Fruit fly (Drosophila melanogaster): ENCODE results near the gene Srp14.

Srp14 gene

DNA sequence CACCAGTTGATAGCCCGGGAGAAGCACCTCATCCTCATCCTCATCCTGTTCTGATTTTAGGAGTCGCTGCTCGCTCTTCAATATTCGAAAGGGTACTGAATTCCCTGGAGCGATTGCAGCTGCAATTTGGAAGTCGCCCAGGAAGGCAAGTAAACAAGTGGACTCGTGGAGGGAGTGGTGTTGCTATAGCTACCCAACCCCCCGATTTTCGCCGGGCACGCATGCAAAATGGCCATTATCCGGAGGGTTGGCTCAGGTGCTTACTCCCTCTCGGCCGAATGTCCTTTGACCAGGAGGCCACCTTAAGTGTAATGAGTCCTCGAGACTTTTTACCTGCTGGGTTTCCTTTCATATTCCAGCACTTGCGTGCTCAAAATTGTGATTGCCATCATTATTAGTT, 36.9 kb downstream of the Srp14 start, which contains the start of gene CG15923:
CG15923 (minus strand) TSS at position 101 of the 400 bp plus-strand sequence.
- no peak for TF ChIP-seq eg (GFP tag; IDR thresholded peaks at IDR 0.05)
- TF ChIP-seq CG1621 (tag; optimal IDR thresholded peaks at IDR 0.05): no peak
- no peak for TF ChIP-seq Lpt (GFP tag; optimal IDR thresholded peaks at IDR 0.05)
- TF ChIP-seq CG10631 (GFP tag; optimal IDR thresholded peaks at IDR 0.05): no peak
- no peak for TF ChIP-seq Hr39 (GFP tag; optimal IDR thresholded peaks at IDR 0.05)
- TF ChIP-seq Eip93F (GFP tag; optimal IDR thresholded peaks at IDR 0.05): no peak
- TF ChIP-seq CG3032 (tag; optimal IDR thresholded peaks at IDR 0.05): no peak
- no peak for TF ChIP-seq Blimp-1 (GFP tag; optimal IDR thresholded peaks at IDR 0.05)
- TF ChIP-seq svp (GFP tag): no peak
- TF ChIP-seq Met (GFP tag; optimal IDR thresholded peaks at IDR 0.05): no peak
- no peak for TF ChIP-seq Smox (GFP tag; optimal IDR thresholded peaks at IDR 0.05)
- no peak for TF ChIP-seq CG6792 (GFP tag; optimal IDR thresholded peaks at IDR 0.05)
- no peak for TF ChIP-seq Sox15 (GFP tag; optimal IDR thresholded peaks at IDR 0.05)
- TF ChIP-seq Hr38 (GFP tag; optimal IDR thresholded peaks at IDR 0.05): no peak
- no peak for TF ChIP-seq CG6276 (GFP tag; optimal IDR thresholded peaks at IDR 0.05)
- no peak for TF ChIP-seq vri (GFP tag; optimal IDR thresholded peaks at IDR 0.05)
- no peak for TF ChIP-seq CG34406 (GFP tag; optimal IDR thresholded peaks at IDR 0.05)

DNA sequence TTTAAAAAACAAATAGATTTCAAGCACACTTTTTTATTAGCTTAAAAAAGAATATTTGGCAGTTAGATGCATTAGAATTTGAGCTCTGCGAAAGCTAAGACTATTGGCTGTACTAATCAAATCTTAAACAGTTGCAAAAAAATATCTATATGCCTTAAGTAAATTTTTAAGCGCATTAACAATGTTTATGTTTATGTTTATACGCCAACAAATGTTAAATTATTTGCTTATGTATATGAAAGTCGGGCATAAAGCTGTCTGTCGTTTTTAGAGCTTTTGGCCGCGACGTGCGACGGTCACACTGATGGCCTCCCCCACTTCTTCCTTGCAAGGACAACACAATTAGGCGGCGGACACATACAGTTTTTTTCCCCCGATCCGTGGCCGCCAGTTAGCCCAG, 37.7 kb downstream of the Srp14 start, which contains the start of gene CG5466:
CG5466 (plus strand) TSS at position 301 of the 400 bp plus-strand sequence.
- TF ChIP-seq CG8632 (GFP tag; optimal IDR thresholded peaks at IDR 0.05): no peak
- TF ChIP-seq Eip78C (GFP tag): peak; percentile 22

DNA sequence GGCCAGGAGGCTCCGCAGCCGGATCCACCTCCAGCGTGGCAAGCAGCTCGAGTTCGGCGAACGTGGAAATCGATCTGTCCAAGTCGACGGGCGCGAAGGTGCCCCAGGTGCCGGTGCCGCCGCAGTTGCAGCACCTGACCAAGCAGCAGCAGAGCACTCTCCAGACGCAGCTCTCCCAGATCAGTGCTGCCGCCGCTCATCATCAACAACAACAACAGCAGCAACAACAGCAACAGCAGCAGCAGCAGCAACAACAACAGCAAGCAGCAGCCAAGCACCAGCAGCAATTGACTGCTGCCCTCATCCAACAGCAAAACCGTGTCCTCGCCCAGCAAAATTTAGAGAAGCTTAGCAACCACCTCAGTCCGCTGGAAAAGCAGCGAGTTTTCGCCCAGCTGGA, 39.0 kb downstream of the Srp14 start:
- TF ChIP-seq Gug (GFP tag; IDR thresholded peaks at IDR 0.05): no peak
- TF ChIP-seq fkh (GFP tag; optimal IDR thresholded peaks at IDR 0.05): no peak
- TF ChIP-seq OdsH (GFP tag; optimal IDR thresholded peaks at IDR 0.05): no peak
- no peak for TF ChIP-seq Hr38 (GFP tag; optimal IDR thresholded peaks at IDR 0.05)
- no peak for TF ChIP-seq Sox14 (GFP tag; optimal IDR thresholded peaks at IDR 0.05)
- no peak for TF ChIP-seq fd59A (GFP tag; optimal IDR thresholded peaks at IDR 0.05)
- TF ChIP-seq CG1621 (tag; optimal IDR thresholded peaks at IDR 0.05): no peak
- TF ChIP-seq CG8119 (GFP tag; IDR thresholded peaks at IDR 0.05): no peak
- TF ChIP-seq CG7368 (GFP tag; optimal IDR thresholded peaks at IDR 0.05): no peak
- no peak for TF ChIP-seq CG4318 (GFP tag; optimal IDR thresholded peaks at IDR 0.05)
- TF ChIP-seq CG10669 (GFP tag; optimal IDR thresholded peaks at IDR 0.05): no peak
- TF ChIP-seq CG6854 (GFP tag; optimal IDR thresholded peaks at IDR 0.05): no peak
- TF ChIP-seq topi (GFP tag; optimal IDR thresholded peaks at IDR 0.05): no peak
- no peak for TF ChIP-seq CG8319 (GFP tag; optimal IDR thresholded peaks at IDR 0.05)
- no peak for TF ChIP-seq CG6163 (GFP tag; IDR thresholded peaks at IDR 0.05)
- no peak for TF ChIP-seq CG9139 (GFP tag; optimal IDR thresholded peaks at IDR 0.05)

- TF ChIP-seq ss (GFP tag; optimal IDR thresholded peaks at IDR 0.05) (no peak), Sox14 (GFP tag; optimal IDR thresholded peaks at IDR 0.05) (peak; percentile 8)
Measured at dm6 chr3R:20621805-20622286, 41.9 kb downstream of the Srp14 start, which contains the start of gene H. TSS of gene H (plus strand) at chr3R:20621938.

Data from whole organism, prepupa.